Fruit fly (Drosophila melanogaster): ENCODE data around the gene CG13692.
A peak's percentile ranks its signal among the peaks of the same experiment; 100 is the strongest.

The CG13692 gene

dm6 chr2L:440638-441454 is 19.3 kb downstream of the CG13692 start (continued):
- no peak for TF ChIP-seq ab (GFP tag; optimal IDR thresholded peaks at IDR 0.05)
- no peak for TF ChIP-seq HLH4C (GFP tag; IDR thresholded peaks at IDR 0.05; ENCODE audit: partially characterized antibody)
- peak; percentile 81 for TF ChIP-seq CG16815 (GFP tag; optimal IDR thresholded peaks at IDR 0.05)
- no peak for TF ChIP-seq knrl (GFP tag; IDR thresholded peaks at IDR 0.05; ENCODE audit: partially characterized antibody)
- peak; percentile 37 for TF ChIP-seq CG10209 (GFP tag; optimal IDR thresholded peaks at IDR 0.05)
- no peak for TF ChIP-seq CG5180 (GFP tag; optimal IDR thresholded peaks at IDR 0.05)
- TF ChIP-seq CG8924 (tag; optimal IDR thresholded peaks at IDR 0.05): peak; percentile 67
- TF ChIP-seq lola (GFP tag; optimal IDR thresholded peaks at IDR 0.05): peak in 1 of 3 experiments; percentile 95
- no peak for TF ChIP-seq CG32532 (GFP tag; IDR thresholded peaks at IDR 0.05)
- no peak for TF ChIP-seq CG3726 (GFP tag; IDR thresholded peaks at IDR 0.05)
- TF ChIP-seq oc (tag; optimal IDR thresholded peaks at IDR 0.05): no peak
- no peak for TF ChIP-seq vvl (GFP tag; IDR thresholded peaks at IDR 0.05)
- no peak for TF ChIP-seq Ets97D (GFP tag; optimal IDR thresholded peaks at IDR 0.05)
- TF ChIP-seq vfl (GFP tag; optimal IDR thresholded peaks at IDR 0.05): no peak
- TF ChIP-seq HLH3B (GFP tag; IDR thresholded peaks at IDR 0.05): no peak
- peak; percentile 32 for TF ChIP-seq Six4 (GFP tag; optimal IDR thresholded peaks at IDR 0.05)
- TF ChIP-seq sima (GFP tag; optimal IDR thresholded peaks at IDR 0.05): no peak
- TF ChIP-seq Hr3 (GFP tag; optimal IDR thresholded peaks at IDR 0.05): peak; percentile 38
- no peak; the same call in 2 of the 3 replicates for TF ChIP-seq tgo (GFP tag; IDR thresholded peaks at IDR 0.05)
- peak; percentile 35 for TF ChIP-seq Lhr (GFP tag; optimal IDR thresholded peaks at IDR 0.05)
- TF ChIP-seq gsb-n (tag; optimal IDR thresholded peaks at IDR 0.05): peak; percentile 59
- TF ChIP-seq CG6254 (GFP tag; optimal IDR thresholded peaks at IDR 0.05): peak; percentile 29
- TF ChIP-seq CG8765 (GFP tag; IDR thresholded peaks at IDR 0.05): peak; percentile 14; the same call in 1 of the 2 replicates
- peak; percentile 20 for TF ChIP-seq tin (GFP tag; optimal IDR thresholded peaks at IDR 0.05)
- peak; percentile 65 for TF ChIP-seq CG15601 (tag; optimal IDR thresholded peaks at IDR 0.05)
- TF ChIP-seq pfk (GFP tag; optimal IDR thresholded peaks at IDR 0.05): no peak
- TF ChIP-seq hbn (GFP tag; IDR thresholded peaks at IDR 0.05; ENCODE audit: partially characterized antibody): no peak
- TF ChIP-seq zfh2 (GFP tag; optimal IDR thresholded peaks at IDR 0.05): no peak
- TF ChIP-seq sc (optimal IDR thresholded peaks at IDR 0.05): no peak
- TF ChIP-seq sc (GFP tag; optimal IDR thresholded peaks at IDR 0.05): peak; percentile 45
- TF ChIP-seq CG13424 (tag; optimal IDR thresholded peaks at IDR 0.05): peak; percentile 43
- TF ChIP-seq CG18262 (tag; optimal IDR thresholded peaks at IDR 0.05): peak; percentile 89
- peak; percentile 58 for TF ChIP-seq grau (tag; optimal IDR thresholded peaks at IDR 0.05)
- TF ChIP-seq CG10267 (tag; optimal IDR thresholded peaks at IDR 0.05): peak; percentile 77
- peak; percentile 2 for TF ChIP-seq CG2116 (GFP tag; optimal IDR thresholded peaks at IDR 0.05)
- TF ChIP-seq Spps (tag; optimal IDR thresholded peaks at IDR 0.05): peak; percentile 49
- TF ChIP-seq caup (GFP tag; optimal IDR thresholded peaks at IDR 0.05; ENCODE audit: severe bottlenecking): no peak
- TF ChIP-seq slp2 (GFP tag; optimal IDR thresholded peaks at IDR 0.05): no peak
- peak; percentile 81 for TF ChIP-seq gem (tag; optimal IDR thresholded peaks at IDR 0.05)
- TF ChIP-seq Max (GFP tag; optimal IDR thresholded peaks at IDR 0.05): peak; percentile 4
- no peak for TF ChIP-seq yki (optimal IDR thresholded peaks at IDR 0.05)
- TF ChIP-seq CG2202 (tag; optimal IDR thresholded peaks at IDR 0.05): peak; percentile 58
- TF ChIP-seq D (optimal IDR thresholded peaks at IDR 0.05): no peak
- peak; percentile 66 for TF ChIP-seq D (GFP tag; optimal IDR thresholded peaks at IDR 0.05)
- TF ChIP-seq CG18476 (GFP tag; optimal IDR thresholded peaks at IDR 0.05): peak; percentile 1
- peak; percentile 88 for TF ChIP-seq CG10979 (tag; optimal IDR thresholded peaks at IDR 0.05)
- TF ChIP-seq CG1602 (GFP tag; optimal IDR thresholded peaks at IDR 0.05): peak; percentile 42
- no peak for TF ChIP-seq Trl (optimal IDR thresholded peaks at IDR 0.05)
- TF ChIP-seq Trl (GFP tag; optimal IDR thresholded peaks at IDR 0.05): no peak

Data from whole organism, embryonic.